Worm (Caenorhabditis elegans): Measurements from ENCODE around the gene fbxb-41.

ce11 chrII:1084899-1085298 lies 42.8 kb upstream of the fbxb-41 start:
- TF ChIP-seq ztf-6 (GFP tag; IDR thresholded peaks at IDR 0.05) = no peak
- no peak for TF ChIP-seq ztf-25 (GFP tag; IDR thresholded peaks at IDR 0.05)
- no peak for TF ChIP-seq pha-4 (tag; optimal IDR thresholded peaks at IDR 0.05)
- no peak for TF ChIP-seq athp-1 (tag; optimal IDR thresholded peaks at IDR 0.05)

Data from whole organism, young adult.